Fruit fly (Drosophila melanogaster) Kc167 (cell line): ENCODE data around the gene by.

Source experiments
- Myc ChIP-seq: fragments of >200 bp; optimal IDR thresholded peaks from 2 replicates; lab custom pipeline; 2017; ENCODE audit warnings: missing external identifiers
- Sin3A ChIP-seq: fragments of >200 bp; optimal IDR thresholded peaks from 2 replicates; lab custom pipeline; 2018; ENCODE audit warnings: missing external identifiers
- h ChIP-seq: fragments of >200 bp; optimal IDR thresholded peaks from 3 replicates; lab custom pipeline; 2018; ENCODE audit warnings: missing external identifiers
- insv ChIP-seq: fragments of >200 bp; optimal IDR thresholded peaks from 3 replicates; lab custom pipeline; 2018; ENCODE audit warnings: missing external identifiers
- psq ChIP-seq: fragments of >200 bp; optimal IDR thresholded peaks from 2 replicates; lab custom pipeline; 2017; ENCODE audit warnings: missing external identifiers
- ttk ChIP-seq: sonication (Bioruptor generic); optimal IDR thresholded peaks from 2 replicates; lab custom pipeline; 2017; ENCODE audit warnings: missing external identifiers

The by gene

dm6 chr3R:9491065-9491567 lies 41.7 kb downstream of the by start:
- TF ChIP-seq Myc (lab: Kevin White, UChicago) = no peak
- no peak for TF ChIP-seq insv (lab: Kevin White, UChicago)

- TF ChIP-seq psq (lab: Kevin White, UChicago) = no peak
- TF ChIP-seq insv (lab: Kevin White, UChicago) = no peak
- no peak for TF ChIP-seq h (lab: Kevin White, UChicago)
- no peak for TF ChIP-seq Sin3A (lab: Kevin White, UChicago)
- TF ChIP-seq ttk = no peak
Observed at dm6 chr3R:9488493-9488892, 44.3 kb downstream of the by start.

dm6 chr3R:9487961-9488360 lies 44.9 kb downstream of the by start:
- TF ChIP-seq Sin3A (lab: Kevin White, UChicago) (no peak), ttk (no peak), Myc (lab: Kevin White, UChicago) (no peak), h (lab: Kevin White, UChicago) (no peak), psq (lab: Kevin White, UChicago) (no peak), insv (lab: Kevin White, UChicago) (no peak)

- TF ChIP-seq Sin3A (lab: Kevin White, UChicago) (no peak), insv (lab: Kevin White, UChicago) (no peak), psq (lab: Kevin White, UChicago) (no peak), Myc (lab: Kevin White, UChicago) (no peak), h (lab: Kevin White, UChicago) (no peak), ttk (no peak)
Observed at dm6 chr3R:9487561-9487960, 45.2 kb downstream of the by start.

- TF ChIP-seq h (lab: Kevin White, UChicago) = no peak
Observed at dm6 chr3R:9480396-9480795, 52.4 kb downstream of the by start.
